Fruit fly (Drosophila melanogaster) whole organism, embryonic: ENCODE results near the gene Ptp10D.

Experiments used
- B-H1 ChIP-seq: fragments of 200-800 bp; sonication (Bioruptor generic); IDR thresholded peaks from 3 replicates; pipeline ENCODE4 v1.3.6; 2022; ENCODE audit warnings: missing biosample characterization, missing genetic modification characterization
- CG14050 ChIP-seq: fragments of 200-800 bp; sonication (Bioruptor generic); IDR thresholded peaks from 3 replicates; pipeline ENCODE4 v1.3.6; 2022; ENCODE audit warnings: missing biosample characterization, missing genetic modification characterization
- CG14860 ChIP-seq: fragments of 200-800 bp; sonication (Bioruptor generic); IDR thresholded peaks from 3 replicates; pipeline ENCODE4 v1.3.6; 2022; ENCODE audit warnings: missing biosample characterization, missing genetic modification characterization; ENCODE audit not compliant: partially characterized antibody
- CG15073 ChIP-seq: fragments of 200-800 bp; sonication (Bioruptor generic); optimal IDR thresholded peaks from 2 replicates; lab custom pipeline; 2016; ENCODE audit warnings: missing biosample characterization, missing genetic modification characterization
- CG15269 ChIP-seq: fragments of 200-800 bp; sonication (Bioruptor generic); optimal IDR thresholded peaks from 2 replicates; lab custom pipeline; 2018; ENCODE audit warnings: missing biosample characterization, mild to moderate bottlenecking, missing genetic modification characterization, moderate library complexity
- CG1603 ChIP-seq: fragments of 200-800 bp; sonication (Bioruptor generic); optimal IDR thresholded peaks from 2 replicates; lab custom pipeline; 2019; ENCODE audit warnings: missing biosample characterization, mild to moderate bottlenecking, missing genetic modification characterization, moderate library complexity
- CG31224 ChIP-seq: fragments of 200-800 bp; sonication (Bioruptor generic); IDR thresholded peaks from 2 replicates; pipeline ENCODE4 v1.3.6; 2022; ENCODE audit warnings: missing biosample characterization, missing genetic modification characterization
- CG3163 ChIP-seq: fragments of 200-800 bp; sonication (Bioruptor generic); optimal IDR thresholded peaks from 3 replicates; lab custom pipeline; 2016; ENCODE audit warnings: missing biosample characterization, missing genetic modification characterization
- CG32532 ChIP-seq: fragments of 200-800 bp; sonication (Bioruptor generic); IDR thresholded peaks from 2 replicates; pipeline ENCODE4 v1.3.6; 2022; ENCODE audit warnings: missing biosample characterization, missing genetic modification characterization
- CG3281 ChIP-seq: fragments of 200-800 bp; sonication (Bioruptor generic); optimal IDR thresholded peaks from 3 replicates; lab custom pipeline; 2017; ENCODE audit warnings: missing biosample characterization, mild to moderate bottlenecking, missing genetic modification characterization
- CG34224 ChIP-seq: fragments of 200-800 bp; sonication (Bioruptor generic); IDR thresholded peaks from 3 replicates; pipeline ENCODE4 v1.3.6; 2022; ENCODE audit warnings: missing biosample characterization, missing genetic modification characterization; ENCODE audit not compliant: partially characterized antibody
- CG4328 ChIP-seq: fragments of 200-800 bp; sonication (Bioruptor generic); optimal IDR thresholded peaks from 3 replicates; lab custom pipeline; 2017; ENCODE audit warnings: missing biosample characterization, missing genetic modification reagents, missing genetic modification characterization
- CG4360 ChIP-seq: fragments of 200-800 bp; sonication (Bioruptor generic); IDR thresholded peaks from 2 replicates; pipeline ENCODE4 v1.3.6; 2022; ENCODE audit warnings: missing biosample characterization, missing genetic modification characterization
- CG6272 ChIP-seq: fragments of 200-800 bp; sonication (Bioruptor generic); IDR thresholded peaks from 2 replicates; pipeline ENCODE4 v1.3.6; 2022; ENCODE audit warnings: missing biosample characterization, missing genetic modification characterization
- CG8388 ChIP-seq: fragments of 200-800 bp; sonication (Bioruptor generic); optimal IDR thresholded peaks from 2 replicates; lab custom pipeline; 2019; ENCODE audit warnings: missing biosample characterization, mild to moderate bottlenecking, missing genetic modification characterization, moderate library complexity
- CG8924 ChIP-seq: fragments of 200-800 bp; optimal IDR thresholded peaks from 3 replicates; lab custom pipeline; 2019; ENCODE audit warnings: missing biosample characterization, mild to moderate bottlenecking, missing genetic modification characterization, moderate library complexity
- CG8944 ChIP-seq: fragments of 200-800 bp; sonication (Bioruptor generic); optimal IDR thresholded peaks from 3 replicates; lab custom pipeline; 2016; ENCODE audit warnings: missing biosample characterization, missing genetic modification characterization
- CG9932 ChIP-seq: fragments of 200-800 bp; sonication (Bioruptor generic); IDR thresholded peaks from 2 replicates; pipeline ENCODE4 v1.3.6; 2022; ENCODE audit warnings: missing biosample characterization, missing genetic modification characterization
- D ChIP-seq, 2 experiments: fragments of 200-800 bp in 1 of 2; fragments of >200 bp in 1 of 2; sonication (Bioruptor generic) in 1 of 2; optimal IDR thresholded peaks; 2 replicates in 1 of 2; 3 replicates in 1 of 2; lab custom pipeline; 2017; ENCODE audit warnings: mild to moderate bottlenecking in 1 of 2, missing biosample characterization in 1 of 2, missing genetic modification characterization in 1 of 2, missing genetic modification reagents in 1 of 2
- E2f1 ChIP-seq: fragments of 200-800 bp; sonication (Bioruptor generic); IDR thresholded peaks from 2 replicates; pipeline ENCODE4 v1.3.6; 2022; ENCODE audit warnings: missing biosample characterization, missing genetic modification characterization
- Gsc ChIP-seq: fragments of 200-800 bp; sonication (Bioruptor generic); IDR thresholded peaks from 2 replicates; pipeline ENCODE4 v1.3.6; 2022; ENCODE audit warnings: missing biosample characterization, missing genetic modification characterization
- Gug ChIP-seq: fragments of 200-800 bp; sonication (Bioruptor generic); IDR thresholded peaks from 4 replicates; pipeline ENCODE4 v1.3.6; 2022; ENCODE audit warnings: missing biosample characterization, missing genetic modification characterization
- Hand ChIP-seq: fragments of 200-800 bp; sonication (Bioruptor generic); optimal IDR thresholded peaks from 2 replicates; lab custom pipeline; 2017; ENCODE audit warnings: mild to moderate bottlenecking, missing biosample characterization, missing genetic modification reagents, missing genetic modification characterization
- HmgD ChIP-seq: fragments of 200-800 bp; sonication (Bioruptor generic); optimal IDR thresholded peaks from 3 replicates; lab custom pipeline; 2016; ENCODE audit warnings: missing biosample characterization, missing genetic modification characterization
- Hr39 ChIP-seq: fragments of >200 bp; optimal IDR thresholded peaks from 2 replicates; lab custom pipeline; 2017
- MTF-1 ChIP-seq: fragments of 200-800 bp; sonication (Bioruptor generic); optimal IDR thresholded peaks from 2 replicates; lab custom pipeline; 2018; ENCODE audit warnings: missing biosample characterization, mild to moderate bottlenecking, missing genetic modification characterization, borderline replicate concordance
- Pdp1 ChIP-seq, 2 experiments: fragments of 200-800 bp; sonication (Bioruptor generic); optimal IDR thresholded peaks; 3 replicates each; lab custom pipeline; 2016; ENCODE audit warnings: missing biosample characterization in 2 of 2, missing genetic modification characterization in 2 of 2, mild to moderate bottlenecking in 1 of 2, moderate library complexity in 1 of 2
- Six4 ChIP-seq: fragments of 200-800 bp; sonication (Bioruptor generic); optimal IDR thresholded peaks from 2 replicates; lab custom pipeline; 2016; ENCODE audit warnings: missing biosample characterization, missing genetic modification characterization
- al ChIP-seq: fragments of 200-800 bp; sonication (Bioruptor generic); IDR thresholded peaks from 2 replicates; pipeline ENCODE4 v1.3.6; 2022; ENCODE audit warnings: missing biosample characterization, missing genetic modification characterization
- ase ChIP-seq: fragments of 200-800 bp; sonication (Bioruptor generic); IDR thresholded peaks from 3 replicates; pipeline ENCODE4 v1.3.6; 2022; ENCODE audit warnings: missing biosample characterization, missing genetic modification characterization
- cg ChIP-seq: fragments of 200-800 bp; sonication (Bioruptor generic); optimal IDR thresholded peaks from 3 replicates; lab custom pipeline; 2019; ENCODE audit warnings: missing biosample characterization, mild to moderate bottlenecking, missing genetic modification characterization, moderate library complexity
- dm ChIP-seq: fragments of 200-800 bp; sonication (Bioruptor generic); optimal IDR thresholded peaks from 3 replicates; lab custom pipeline; 2016; ENCODE audit warnings: missing biosample characterization, missing genetic modification characterization
- dmrt99B ChIP-seq: fragments of 200-800 bp; sonication (Bioruptor generic); optimal IDR thresholded peaks from 2 replicates; lab custom pipeline; 2018; ENCODE audit warnings: missing biosample characterization, mild to moderate bottlenecking, missing genetic modification characterization, moderate library complexity
- emc ChIP-seq: fragments of 200-800 bp; sonication (Bioruptor generic); optimal IDR thresholded peaks from 2 replicates; lab custom pipeline; 2016; ENCODE audit warnings: missing biosample characterization, missing genetic modification characterization
- exex ChIP-seq: fragments of 200-800 bp; sonication (Bioruptor generic); optimal IDR thresholded peaks from 4 replicates; lab custom pipeline; 2018; ENCODE audit warnings: missing biosample characterization, mild to moderate bottlenecking, missing genetic modification characterization, moderate library complexity
- fu2 ChIP-seq: fragments of 200-800 bp; sonication (Bioruptor generic); optimal IDR thresholded peaks from 2 replicates; lab custom pipeline; 2016; ENCODE audit warnings: missing biosample characterization, missing genetic modification characterization
- gce ChIP-seq: fragments of 200-800 bp; sonication (Bioruptor generic); IDR thresholded peaks from 3 replicates; pipeline ENCODE4 v1.3.6; 2022; ENCODE audit warnings: missing biosample characterization, missing genetic modification characterization
- gcm2 ChIP-seq: fragments of 200-800 bp; sonication (Bioruptor generic); optimal IDR thresholded peaks from 2 replicates; lab custom pipeline; 2016; ENCODE audit warnings: missing biosample characterization, missing genetic modification characterization
- gem ChIP-seq: fragments of 200-800 bp; sonication (Bioruptor generic); optimal IDR thresholded peaks from 2 replicates; lab custom pipeline; 2019; ENCODE audit warnings: missing biosample characterization, mild to moderate bottlenecking, missing genetic modification characterization, moderate library complexity
- gsb ChIP-seq: fragments of 200-800 bp; sonication (Bioruptor generic); IDR thresholded peaks from 2 replicates; pipeline ENCODE4 v1.3.6; 2022; ENCODE audit warnings: missing biosample characterization, missing genetic modification characterization
- inv ChIP-seq: fragments of 200-800 bp; sonication (Bioruptor generic); IDR thresholded peaks from 2 replicates; pipeline ENCODE4 v1.3.6; 2022; ENCODE audit warnings: missing biosample characterization, missing genetic modification characterization; ENCODE audit not compliant: partially characterized antibody
- nmo ChIP-seq: fragments of 200-800 bp; sonication (Bioruptor generic); optimal IDR thresholded peaks from 2 replicates; lab custom pipeline; 2018; ENCODE audit warnings: missing biosample characterization, mild to moderate bottlenecking, missing genetic modification characterization, moderate library complexity
- pnt ChIP-seq: fragments of 200-800 bp; sonication (Bioruptor generic); optimal IDR thresholded peaks from 3 replicates; lab custom pipeline; 2016; ENCODE audit warnings: missing biosample characterization, missing genetic modification characterization
- ranshi ChIP-seq: fragments of 200-800 bp; sonication (Bioruptor generic); IDR thresholded peaks from 2 replicates; pipeline ENCODE4 v1.3.6; 2022; ENCODE audit warnings: missing biosample characterization, missing genetic modification characterization
- sens-2 ChIP-seq: fragments of 200-800 bp; sonication (Bioruptor generic); IDR thresholded peaks from 2 replicates; pipeline ENCODE4 v1.3.6; 2022; ENCODE audit warnings: missing biosample characterization, missing genetic modification characterization
- stc ChIP-seq: fragments of 200-800 bp; sonication (Bioruptor generic); IDR thresholded peaks from 2 replicates; pipeline ENCODE4 v1.3.6; 2022; ENCODE audit warnings: missing biosample characterization, missing genetic modification characterization
- tio ChIP-seq: fragments of 200-800 bp; sonication (Bioruptor generic); optimal IDR thresholded peaks from 2 replicates; lab custom pipeline; 2017; ENCODE audit warnings: missing biosample characterization, missing genetic modification characterization, inconsistent platforms
- toy ChIP-seq: fragments of 200-800 bp; sonication (Bioruptor generic); IDR thresholded peaks from 2 replicates; pipeline ENCODE4 v1.3.6; 2022; ENCODE audit warnings: missing biosample characterization, missing genetic modification characterization
- twi ChIP-seq: fragments of 200-800 bp; optimal IDR thresholded peaks from 2 replicates; lab custom pipeline; 2019; ENCODE audit warnings: missing biosample characterization, mild to moderate bottlenecking, missing genetic modification characterization, moderate library complexity

The Ptp10D gene

dm6 chrX:11580200-11580840, 41.5 kb upstream of the Ptp10D start, which contains the start of gene nod (continued):
- TF ChIP-seq al (GFP tag; lab: Robert Waterston, UW), result peak; percentile 47; the same call in 1 of the 2 replicates
- TF ChIP-seq gsb, result no peak
- peak; percentile 72 for TF ChIP-seq CG9932 (GFP tag; lab: Robert Waterston, UW)
- TF ChIP-seq fu2 (GFP tag; lab: Kevin White, UChicago), result peak; percentile 66
- TF ChIP-seq Hand, result no peak
- TF ChIP-seq pnt (GFP tag; lab: Kevin White, UChicago), result peak; percentile 68
- TF ChIP-seq CG31224, result no peak
- peak; percentile 23 for TF ChIP-seq CG4328 (GFP tag; lab: Kevin White, UChicago)
- 0 out of 3 replicates have a peak, but pooled peaks have one; percentile 18 for TF ChIP-seq B-H1 (GFP tag; lab: Robert Waterston, UW)
- TF ChIP-seq toy (GFP tag; lab: Robert Waterston, UW), result no peak
- peak; percentile 59 for TF ChIP-seq Six4 (GFP tag; lab: Kevin White, UChicago)
- TF ChIP-seq MTF-1, result no peak
- peak; percentile 83 for TF ChIP-seq CG1603
- TF ChIP-seq CG6272 (GFP tag; lab: Robert Waterston, UW), result peak; percentile 48; the same call in 1 of the 2 replicates
- peak; percentile 64 for TF ChIP-seq CG34224 (GFP tag; lab: Robert Waterston, UW)
- peak; percentile 50; the same call in 1 of the 2 replicates for TF ChIP-seq inv
- TF ChIP-seq CG8944 (GFP tag; lab: Kevin White, UChicago), result peak; percentile 50
- TF ChIP-seq CG3281 (GFP tag; lab: Kevin White, UChicago), result peak; percentile 51
- TF ChIP-seq CG14860 (GFP tag; lab: Robert Waterston, UW), result no peak; the same call in 2 of the 3 replicates
- no peak for TF ChIP-seq cg (GFP tag; lab: Kevin White, UChicago)
- TF ChIP-seq CG32532 (GFP tag; lab: Robert Waterston, UW), result peak; percentile 53; the same call in 1 of the 2 replicates
- TF ChIP-seq CG8388, result no peak
- no peak for TF ChIP-seq Hr39 (lab: Kevin White, UChicago)
- TF ChIP-seq dmrt99B (tag; lab: Kevin White, UChicago), result peak; percentile 65
- TF ChIP-seq D (optimal IDR thresholded peaks at IDR 0.05; lab: Kevin White, UChicago), result peak; percentile 71
- TF ChIP-seq D (GFP tag; optimal IDR thresholded peaks at IDR 0.05; lab: Kevin White, UChicago), result peak; percentile 10
- TF ChIP-seq sens-2 (GFP tag; lab: Robert Waterston, UW), result no peak
- TF ChIP-seq stc (GFP tag; lab: Robert Waterston, UW), result no peak
- TF ChIP-seq ase (GFP tag; lab: Robert Waterston, UW), result no peak
- peak; percentile 65 for TF ChIP-seq exex
- no peak for TF ChIP-seq CG4360
- peak; percentile 51 for TF ChIP-seq CG3163
- TF ChIP-seq CG15269 (tag; lab: Kevin White, UChicago), result peak; percentile 55
- peak; percentile 28; the same call in 1 of the 3 replicates for TF ChIP-seq CG14050 (GFP tag; lab: Robert Waterston, UW)
- TF ChIP-seq HmgD, result peak; percentile 55
- TF ChIP-seq gce (GFP tag; lab: Robert Waterston, UW), result no peak
- no peak for TF ChIP-seq CG15073 (GFP tag; lab: Kevin White, UChicago)
- TF ChIP-seq Gsc (GFP tag; lab: Robert Waterston, UW), result no peak
- TF ChIP-seq gem (tag; lab: Kevin White, UChicago), result peak; percentile 75
- no peak for TF ChIP-seq tio (GFP tag; lab: Kevin White, UChicago)
- peak; percentile 46 for TF ChIP-seq gcm2
- peak; percentile 64 for TF ChIP-seq nmo (GFP tag; lab: Kevin White, UChicago)
- TF ChIP-seq dm, result peak; percentile 31
- TF ChIP-seq Gug (GFP tag; lab: Robert Waterston, UW), result peak; percentile 36; the same call in 1 of the 4 replicates
- no peak for TF ChIP-seq twi (tag; lab: Kevin White, UChicago)
- TF ChIP-seq CG8924 (tag; lab: Kevin White, UChicago), result no peak
- TF ChIP-seq Pdp1 (GFP tag; optimal IDR thresholded peaks at IDR 0.05; lab: Kevin White, UChicago), result peak; percentile 59 to 64
- peak; percentile 52; the same call in 1 of the 2 replicates for TF ChIP-seq E2f1 (GFP tag; lab: Robert Waterston, UW)
- peak; percentile 72; the same call in 1 of the 2 replicates for TF ChIP-seq ranshi (GFP tag; lab: Robert Waterston, UW)
- peak; percentile 37 for TF ChIP-seq emc (GFP tag; lab: Kevin White, UChicago)
